Worm (Caenorhabditis elegans) whole organism, L2 larva: Measurements from ENCODE around the gene clec-173.
"Not testable (repeated sequence)": the region's sequence is repeated elsewhere in the genome, so short reads cannot be mapped to it uniquely, and the experiment has no call there.

Experiments
- C34F6.9 ChIP-seq: fragments of 150-350 bp; optimal IDR thresholded peaks from 2 replicates; lab custom pipeline; 2014; ENCODE audit warnings: missing biosample characterization, missing genetic modification characterization
- F13H6.1 ChIP-seq: sonication (generic microtip); optimal IDR thresholded peaks from 2 replicates; lab custom pipeline; 2016; ENCODE audit warnings: missing genetic modification characterization, missing compliant biosample characterization
- R02D3.7 ChIP-seq: fragments of 150-350 bp; optimal IDR thresholded peaks from 2 replicates; lab custom pipeline; 2014; ENCODE audit warnings: missing biosample characterization, missing genetic modification characterization
- Y55F3AM.14 ChIP-seq: fragments of 200-800 bp; sonication (Bioruptor generic); optimal IDR thresholded peaks from 2 replicates; lab custom pipeline; 2018; ENCODE audit warnings: mild to moderate bottlenecking, missing genetic modification characterization, missing compliant biosample characterization
- alr-1 ChIP-seq: fragments of 150-350 bp; optimal IDR thresholded peaks from 2 replicates; lab custom pipeline; 2014; ENCODE audit warnings: missing biosample characterization, missing genetic modification characterization
- aly-2 ChIP-seq: fragments of 150-350 bp; optimal IDR thresholded peaks from 2 replicates; lab custom pipeline; 2014; ENCODE audit warnings: missing biosample characterization, missing genetic modification characterization
- ama-1 ChIP-seq: fragments of 150-350 bp; optimal IDR thresholded peaks from 2 replicates; lab custom pipeline; 2018; ENCODE audit warnings: inconsistent platforms
- blmp-1 ChIP-seq: sonication (generic microtip); optimal IDR thresholded peaks from 2 replicates; lab custom pipeline; 2017; ENCODE audit warnings: missing genetic modification characterization, mild to moderate bottlenecking, missing compliant biosample characterization, antibody characterized with exemption, moderate library complexity; ENCODE audit not compliant: insufficient read depth
- ceh-82 ChIP-seq: fragments of 150-350 bp; optimal IDR thresholded peaks from 2 replicates; lab custom pipeline; 2014; ENCODE audit warnings: missing biosample characterization, missing genetic modification characterization
- crh-2 ChIP-seq: sonication (generic microtip); optimal IDR thresholded peaks from 2 replicates; lab custom pipeline; 2017; ENCODE audit warnings: missing biosample characterization, missing genetic modification characterization
- dmd-4 ChIP-seq: sonication (generic microtip); optimal IDR thresholded peaks from 2 replicates; lab custom pipeline; 2017; ENCODE audit warnings: missing biosample characterization, missing genetic modification characterization
- egl-27 ChIP-seq: sonication (generic microtip); optimal IDR thresholded peaks from 3 replicates; lab custom pipeline; 2017; ENCODE audit warnings: missing biosample characterization, missing genetic modification reagents, missing genetic modification characterization
- elt-3 ChIP-seq: sonication (generic microtip); optimal IDR thresholded peaks from 2 replicates; lab custom pipeline; 2017; ENCODE audit warnings: missing biosample characterization, missing genetic modification characterization
- fos-1 ChIP-seq: fragments of 150-350 bp; optimal IDR thresholded peaks from 2 replicates; lab custom pipeline; 2014; ENCODE audit warnings: missing biosample characterization, missing genetic modification characterization
- gmeb-1 ChIP-seq: fragments of 150-350 bp; optimal IDR thresholded peaks from 2 replicates; lab custom pipeline; 2014; ENCODE audit warnings: missing biosample characterization, missing genetic modification characterization
- lin-11 ChIP-seq: fragments of 150-350 bp; sonication (generic microtip); optimal IDR thresholded peaks from 2 replicates; lab custom pipeline; 2014; ENCODE audit warnings: missing biosample characterization, missing genetic modification characterization, inconsistent platforms, mixed read lengths
- lin-13 ChIP-seq: fragments of 150-350 bp; optimal IDR thresholded peaks from 2 replicates; lab custom pipeline; 2014; ENCODE audit warnings: missing biosample characterization, missing genetic modification reagents, missing genetic modification characterization
- lin-39 ChIP-seq: fragments of 150-350 bp; optimal IDR thresholded peaks from 2 replicates; lab custom pipeline; 2014; ENCODE audit warnings: missing biosample characterization, missing genetic modification reagents, missing genetic modification characterization
- nhr-10 ChIP-seq: sonication (generic microtip); optimal IDR thresholded peaks from 2 replicates; lab custom pipeline; 2017; ENCODE audit warnings: missing biosample characterization, missing genetic modification characterization
- nhr-11 ChIP-seq: fragments of 150-350 bp; optimal IDR thresholded peaks from 2 replicates; lab custom pipeline; 2014; ENCODE audit warnings: missing biosample characterization, missing genetic modification characterization
- nhr-12 ChIP-seq: fragments of 150-350 bp; optimal IDR thresholded peaks from 2 replicates; lab custom pipeline; 2014; ENCODE audit warnings: missing biosample characterization, missing genetic modification characterization
- nhr-129 ChIP-seq: fragments of 150-350 bp; optimal IDR thresholded peaks from 2 replicates; lab custom pipeline; 2014; ENCODE audit warnings: missing biosample characterization, missing genetic modification characterization
- nhr-21 ChIP-seq: fragments of 150-350 bp; optimal IDR thresholded peaks from 2 replicates; lab custom pipeline; 2014; ENCODE audit warnings: missing biosample characterization, missing genetic modification characterization
- nhr-237 ChIP-seq: fragments of 150-350 bp; optimal IDR thresholded peaks from 2 replicates; lab custom pipeline; 2014; ENCODE audit warnings: missing biosample characterization, missing genetic modification characterization
- peb-1 ChIP-seq: fragments of 150-350 bp; optimal IDR thresholded peaks from 2 replicates; lab custom pipeline; 2014; ENCODE audit warnings: missing biosample characterization, missing genetic modification characterization
- skn-1 ChIP-seq: sonication (generic microtip); optimal IDR thresholded peaks from 2 replicates; lab custom pipeline; 2017; ENCODE audit warnings: missing biosample characterization, missing genetic modification characterization
- sma-3 ChIP-seq: sonication (generic microtip); optimal IDR thresholded peaks from 2 replicates; lab custom pipeline; 2016; ENCODE audit warnings: missing genetic modification reagents, missing genetic modification characterization, missing compliant biosample characterization
- sma-9 ChIP-seq, 2 experiments: fragments of 150-350 bp in 1 of 2; sonication (generic microtip) in 1 of 2; optimal IDR thresholded peaks; 2 replicates each; lab custom pipeline; 2014 to 2016; ENCODE audit warnings: missing genetic modification characterization in 2 of 2, mild to moderate bottlenecking in 1 of 2, missing biosample characterization in 1 of 2, missing compliant biosample characterization in 1 of 2, missing genetic modification reagents in 1 of 2, moderate library complexity in 1 of 2
- unc-39 ChIP-seq: fragments of 150-350 bp; optimal IDR thresholded peaks from 2 replicates; lab custom pipeline; 2014; ENCODE audit warnings: missing biosample characterization, missing genetic modification characterization
- unc-55 ChIP-seq: fragments of 150-350 bp; sonication (generic microtip); optimal IDR thresholded peaks from 3 replicates; lab custom pipeline; 2014; ENCODE audit warnings: missing biosample characterization, missing genetic modification reagents, missing genetic modification characterization
- unc-62 ChIP-seq: fragments of 150-350 bp; optimal IDR thresholded peaks from 2 replicates; lab custom pipeline; 2014; ENCODE audit warnings: missing biosample characterization, missing genetic modification reagents, missing genetic modification characterization
- ztf-11 ChIP-seq: sonication (generic microtip); optimal IDR thresholded peaks from 2 replicates; lab custom pipeline; 2017; ENCODE audit warnings: missing biosample characterization, missing genetic modification characterization
- ztf-4 ChIP-seq: fragments of 150-350 bp; optimal IDR thresholded peaks from 2 replicates; lab custom pipeline; 2014; ENCODE audit warnings: missing biosample characterization, missing genetic modification characterization

The clec-173 gene

ce11 chrIV:3310662-3311219 lies 43.3 kb upstream of the clec-173 start:
- no peak for TF ChIP-seq crh-2 (tag; lab: Kevin White, UChicago)
- TF ChIP-seq lin-13 (GFP tag; lab: Kevin White, UChicago): no peak
- TF ChIP-seq sma-9 (GFP tag; optimal IDR thresholded peaks at IDR 0.05; lab: Kevin White, UChicago): peak; percentile 41
- TF ChIP-seq sma-9 (tag; optimal IDR thresholded peaks at IDR 0.05; lab: Kevin White, UChicago): no peak

DNA sequence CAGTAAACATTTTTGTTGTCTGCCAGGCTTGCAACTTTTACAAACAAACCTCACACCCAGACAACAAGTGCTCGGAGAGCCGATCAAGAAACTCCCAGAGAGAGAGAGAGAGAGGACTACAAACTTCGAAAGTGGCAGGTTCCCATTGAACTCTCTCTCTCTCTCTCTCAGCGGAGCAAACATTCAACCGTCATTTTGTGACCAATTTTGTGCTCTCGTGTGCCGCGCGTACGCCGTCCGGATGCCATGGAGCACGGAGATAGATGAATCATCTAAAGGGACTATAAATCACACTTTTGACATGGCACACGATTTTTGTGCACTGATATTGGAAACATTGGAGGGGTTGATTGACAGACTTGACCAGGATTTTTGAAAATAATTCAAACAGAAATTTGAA lies 41.4 kb upstream of the clec-173 start:
- TF ChIP-seq F13H6.1 (peak; percentile 28), nhr-12 (no peak)

- no peak for TF ChIP-seq lin-39 (tag; lab: Kevin White, UChicago)
- TF ChIP-seq fos-1 (tag; lab: Kevin White, UChicago): no peak
- no peak for TF ChIP-seq nhr-11 (tag; lab: Kevin White, UChicago)
- no peak for TF ChIP-seq blmp-1 (tag; lab: Kevin White, UChicago)
- TF ChIP-seq alr-1: no peak
- TF ChIP-seq nhr-10 (tag; lab: Kevin White, UChicago): no peak
- TF ChIP-seq ztf-4 (tag; lab: Kevin White, UChicago): no peak
- TF ChIP-seq ama-1 (lab: Kevin White, UChicago): no peak
- TF ChIP-seq aly-2 (tag; lab: Kevin White, UChicago): no peak
- TF ChIP-seq dmd-4 (tag; lab: Kevin White, UChicago): no peak
- TF ChIP-seq egl-27 (tag; lab: Kevin White, UChicago): no peak
- TF ChIP-seq nhr-12: no peak
- TF ChIP-seq skn-1 (tag; lab: Kevin White, UChicago): no peak
- TF ChIP-seq sma-9 (GFP tag; optimal IDR thresholded peaks at IDR 0.05; lab: Kevin White, UChicago): no peak
- no peak for TF ChIP-seq sma-9 (tag; optimal IDR thresholded peaks at IDR 0.05; lab: Kevin White, UChicago)
- no peak for TF ChIP-seq nhr-129
- TF ChIP-seq, all 48 proteins: peak for 0
These were observed 40.0 kb upstream of the clec-173 start, which contains the start of gene W08E12.9 for ce11 chrIV:3307463-3307862. W08E12.9 (minus strand) TSS chrIV:3307563.

ce11 chrIV:3305575-3305974 lies 38.1 kb upstream of the clec-173 start, which contains the start of gene W08E12.2:
W08E12.2 (plus strand) TSS chrIV:3305875.
- TF ChIP-seq sma-3 (GFP tag; lab: Kevin White, UChicago): no peak
- no peak for TF ChIP-seq blmp-1 (tag; lab: Kevin White, UChicago)
- TF ChIP-seq R02D3.7 (tag; lab: Kevin White, UChicago): no peak
- no peak for TF ChIP-seq F13H6.1
- TF ChIP-seq Y55F3AM.14 (GFP tag; lab: Kevin White, UChicago): no peak

ce11 chrIV:3303690-3304089 lies 36.2 kb upstream of the clec-173 start, which contains the start of gene idpp-12:
idpp-12 (plus strand) TSS chrIV:3303990.
- not testable (repeated sequence) for TF ChIP-seq unc-62 (GFP tag; lab: Kevin White, UChicago); lin-11 (tag; lab: Kevin White, UChicago); aly-2 (tag; lab: Kevin White, UChicago)

- TF ChIP-seq peb-1; ztf-11; nhr-237 (tag; lab: Kevin White, UChicago): not testable (repeated sequence)
These were observed 34.6 kb upstream of the clec-173 start, which contains the start of gene W08E12.4 for ce11 chrIV:3302058-3302457. W08E12.4 (plus strand) TSS chrIV:3302358.

DNA sequence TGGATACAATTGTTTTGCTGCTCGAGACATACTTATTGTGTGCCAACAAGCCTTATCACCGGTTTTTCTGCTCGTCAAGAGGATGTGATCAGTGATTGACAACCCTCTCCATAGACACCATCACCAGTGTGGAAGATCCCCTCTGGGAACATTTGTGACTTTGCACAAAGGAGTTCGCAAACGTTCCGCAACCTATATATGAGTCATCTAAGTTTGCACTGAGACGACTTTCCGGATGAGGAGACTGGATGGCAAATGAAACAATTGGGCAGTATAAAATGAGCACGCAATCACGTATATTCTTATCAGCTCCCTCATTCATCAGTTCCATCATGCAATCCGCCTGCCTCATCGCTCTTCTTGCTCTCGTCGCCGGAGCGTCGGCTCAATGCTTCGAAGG lies 33.0 kb upstream of the clec-173 start, which contains the start of gene W08E12.5:
Gene W08E12.5, plus strand, starts transcription at position 301 of the 400 bp plus-strand sequence.
- TF ChIP-seq dmd-4 (tag; lab: Kevin White, UChicago): no peak
- TF ChIP-seq C34F6.9 (tag; lab: Kevin White, UChicago): no peak
- TF ChIP-seq egl-27 (tag; lab: Kevin White, UChicago): no peak
- no peak for TF ChIP-seq sma-9 (GFP tag; optimal IDR thresholded peaks at IDR 0.05; lab: Kevin White, UChicago)
- TF ChIP-seq sma-9 (tag; optimal IDR thresholded peaks at IDR 0.05; lab: Kevin White, UChicago): no peak
- TF ChIP-seq lin-13 (GFP tag; lab: Kevin White, UChicago): no peak
- TF ChIP-seq ztf-4 (tag; lab: Kevin White, UChicago): no peak
- no peak for TF ChIP-seq nhr-12
- no peak for TF ChIP-seq skn-1 (tag; lab: Kevin White, UChicago)
- no peak for TF ChIP-seq lin-39 (tag; lab: Kevin White, UChicago)
- TF ChIP-seq nhr-21 (tag; lab: Kevin White, UChicago): no peak
- no peak for TF ChIP-seq unc-55 (GFP tag; lab: Kevin White, UChicago)
- no peak for TF ChIP-seq gmeb-1
- no peak for TF ChIP-seq blmp-1 (tag; lab: Kevin White, UChicago)
- no peak for TF ChIP-seq ztf-11
- no peak for TF ChIP-seq ceh-82
- TF ChIP-seq fos-1 (tag; lab: Kevin White, UChicago): no peak
- TF ChIP-seq lin-11 (tag; lab: Kevin White, UChicago): no peak
- TF ChIP-seq elt-3 (tag; lab: Kevin White, UChicago): no peak
- no peak for TF ChIP-seq Y55F3AM.14 (GFP tag; lab: Kevin White, UChicago)
- TF ChIP-seq unc-39 (tag; lab: Kevin White, UChicago): no peak
